Worm (Caenorhabditis elegans) whole organism, L2 larva: ENCODE measurements around the gene F53H4.4.
A peak's percentile ranks its signal among the peaks of the same experiment; 100 is the strongest.

Experiments
- F13H6.1 ChIP-seq: sonication (generic microtip); optimal IDR thresholded peaks from 2 replicates; lab custom pipeline; 2016; ENCODE audit warnings: missing genetic modification characterization, missing compliant biosample characterization
- R02D3.7 ChIP-seq: fragments of 150-350 bp; optimal IDR thresholded peaks from 2 replicates; lab custom pipeline; 2014; ENCODE audit warnings: missing biosample characterization, missing genetic modification characterization
- aly-2 ChIP-seq: fragments of 150-350 bp; optimal IDR thresholded peaks from 2 replicates; lab custom pipeline; 2014; ENCODE audit warnings: missing biosample characterization, missing genetic modification characterization
- ama-1 ChIP-seq: fragments of 150-350 bp; optimal IDR thresholded peaks from 2 replicates; lab custom pipeline; 2018; ENCODE audit warnings: inconsistent platforms
- blmp-1 ChIP-seq: sonication (generic microtip); optimal IDR thresholded peaks from 2 replicates; lab custom pipeline; 2017; ENCODE audit warnings: missing genetic modification characterization, mild to moderate bottlenecking, missing compliant biosample characterization, antibody characterized with exemption, moderate library complexity; ENCODE audit not compliant: insufficient read depth
- ceh-16 ChIP-seq: fragments of 150-350 bp; optimal IDR thresholded peaks from 2 replicates; lab custom pipeline; 2014; ENCODE audit warnings: missing biosample characterization, missing genetic modification characterization
- ceh-82 ChIP-seq: fragments of 150-350 bp; optimal IDR thresholded peaks from 2 replicates; lab custom pipeline; 2014; ENCODE audit warnings: missing biosample characterization, missing genetic modification characterization
- crh-2 ChIP-seq: sonication (generic microtip); optimal IDR thresholded peaks from 2 replicates; lab custom pipeline; 2017; ENCODE audit warnings: missing biosample characterization, missing genetic modification characterization
- dmd-4 ChIP-seq: sonication (generic microtip); optimal IDR thresholded peaks from 2 replicates; lab custom pipeline; 2017; ENCODE audit warnings: missing biosample characterization, missing genetic modification characterization
- egl-27 ChIP-seq: sonication (generic microtip); optimal IDR thresholded peaks from 3 replicates; lab custom pipeline; 2017; ENCODE audit warnings: missing biosample characterization, missing genetic modification reagents, missing genetic modification characterization
- elt-1 ChIP-seq: fragments of 150-350 bp; optimal IDR thresholded peaks from 2 replicates; lab custom pipeline; 2014; ENCODE audit warnings: missing biosample characterization, missing genetic modification characterization
- fos-1 ChIP-seq: fragments of 150-350 bp; optimal IDR thresholded peaks from 2 replicates; lab custom pipeline; 2014; ENCODE audit warnings: missing biosample characterization, missing genetic modification characterization
- gmeb-1 ChIP-seq: fragments of 150-350 bp; optimal IDR thresholded peaks from 2 replicates; lab custom pipeline; 2014; ENCODE audit warnings: missing biosample characterization, missing genetic modification characterization
- lin-11 ChIP-seq: fragments of 150-350 bp; sonication (generic microtip); optimal IDR thresholded peaks from 2 replicates; lab custom pipeline; 2014; ENCODE audit warnings: missing biosample characterization, missing genetic modification characterization, inconsistent platforms, mixed read lengths
- lin-39 ChIP-seq: fragments of 150-350 bp; optimal IDR thresholded peaks from 2 replicates; lab custom pipeline; 2014; ENCODE audit warnings: missing biosample characterization, missing genetic modification reagents, missing genetic modification characterization
- mab-5 ChIP-seq: fragments of 150-350 bp; optimal IDR thresholded peaks from 2 replicates; lab custom pipeline; 2014; ENCODE audit warnings: missing biosample characterization, missing genetic modification characterization
- mbf-1 ChIP-seq: sonication (generic microtip); optimal IDR thresholded peaks from 2 replicates; lab custom pipeline; 2017; ENCODE audit warnings: missing biosample characterization, missing genetic modification characterization
- mdl-1 ChIP-seq, 2 experiments: fragments of 150-350 bp in 1 of 2; sonication (generic microtip) in 1 of 2; optimal IDR thresholded peaks; 2 replicates each; lab custom pipeline; 2017; ENCODE audit warnings: missing biosample characterization in 2 of 2, missing genetic modification characterization in 2 of 2
- nhr-10 ChIP-seq: sonication (generic microtip); optimal IDR thresholded peaks from 2 replicates; lab custom pipeline; 2017; ENCODE audit warnings: missing biosample characterization, missing genetic modification characterization
- nhr-11 ChIP-seq: fragments of 150-350 bp; optimal IDR thresholded peaks from 2 replicates; lab custom pipeline; 2014; ENCODE audit warnings: missing biosample characterization, missing genetic modification characterization
- nhr-12 ChIP-seq: fragments of 150-350 bp; optimal IDR thresholded peaks from 2 replicates; lab custom pipeline; 2014; ENCODE audit warnings: missing biosample characterization, missing genetic modification characterization
- nhr-129 ChIP-seq: fragments of 150-350 bp; optimal IDR thresholded peaks from 2 replicates; lab custom pipeline; 2014; ENCODE audit warnings: missing biosample characterization, missing genetic modification characterization
- nhr-21 ChIP-seq: fragments of 150-350 bp; optimal IDR thresholded peaks from 2 replicates; lab custom pipeline; 2014; ENCODE audit warnings: missing biosample characterization, missing genetic modification characterization
- nhr-23 ChIP-seq: fragments of 150-350 bp; optimal IDR thresholded peaks from 2 replicates; lab custom pipeline; 2014; ENCODE audit warnings: missing biosample characterization, missing genetic modification reagents, missing genetic modification characterization
- nhr-25 ChIP-seq: fragments of 150-350 bp; sonication (generic microtip); optimal IDR thresholded peaks from 3 replicates; lab custom pipeline; 2014; ENCODE audit warnings: missing biosample characterization, missing genetic modification characterization
- nhr-6 ChIP-seq: fragments of 150-350 bp; optimal IDR thresholded peaks from 2 replicates; lab custom pipeline; 2014; ENCODE audit warnings: missing biosample characterization, missing genetic modification characterization
- nhr-77 ChIP-seq: fragments of 150-350 bp; optimal IDR thresholded peaks from 2 replicates; lab custom pipeline; 2014; ENCODE audit warnings: missing biosample characterization, missing genetic modification characterization
- sem-4 ChIP-seq: fragments of 150-350 bp; optimal IDR thresholded peaks from 2 replicates; lab custom pipeline; 2014; ENCODE audit warnings: missing biosample characterization, missing genetic modification reagents, missing genetic modification characterization
- sma-3 ChIP-seq: sonication (generic microtip); optimal IDR thresholded peaks from 2 replicates; lab custom pipeline; 2016; ENCODE audit warnings: missing genetic modification reagents, missing genetic modification characterization, missing compliant biosample characterization
- unc-39 ChIP-seq: fragments of 150-350 bp; optimal IDR thresholded peaks from 2 replicates; lab custom pipeline; 2014; ENCODE audit warnings: missing biosample characterization, missing genetic modification characterization
- unc-62 ChIP-seq: fragments of 150-350 bp; optimal IDR thresholded peaks from 2 replicates; lab custom pipeline; 2014; ENCODE audit warnings: missing biosample characterization, missing genetic modification reagents, missing genetic modification characterization
- zag-1 ChIP-seq: fragments of 150-350 bp; optimal IDR thresholded peaks from 2 replicates; lab custom pipeline; 2014; ENCODE audit warnings: missing biosample characterization, missing genetic modification characterization
- ztf-1 ChIP-seq: fragments of 200-800 bp; sonication (Bioruptor generic); conservative IDR thresholded peaks from 2 replicates; pipeline ENCODE4 v1.3.6; 2022; ENCODE audit warnings: missing genetic modification characterization, missing compliant biosample characterization
- ztf-11 ChIP-seq: sonication (generic microtip); optimal IDR thresholded peaks from 2 replicates; lab custom pipeline; 2017; ENCODE audit warnings: missing biosample characterization, missing genetic modification characterization

Gene F53H4.4

ce11 chrX:15822197-15822596 lies 44.0 kb upstream of the F53H4.4 start, which contains the start of gene Y7A5A.8:
Gene Y7A5A.8 (plus strand): TSS chrX:15822497.
- TF ChIP-seq elt-1 (tag; lab: Kevin White, UChicago) (no peak), lin-39 (tag; lab: Kevin White, UChicago) (no peak), unc-39 (tag; lab: Kevin White, UChicago) (no peak), mbf-1 (no peak), nhr-25 (tag; lab: Kevin White, UChicago) (no peak), nhr-23 (tag; lab: Kevin White, UChicago) (no peak), R02D3.7 (no peak), lin-11 (tag; lab: Kevin White, UChicago) (no peak), ceh-16 (no peak), nhr-11 (tag; lab: Kevin White, UChicago) (no peak), sma-3 (GFP tag; lab: Kevin White, UChicago) (no peak), ztf-11 (tag; lab: Kevin White, UChicago) (no peak), nhr-129 (tag; lab: Kevin White, UChicago) (no peak), ztf-1 (GFP tag; lab: Robert Waterston, UW) (no peak), nhr-21 (tag; lab: Kevin White, UChicago) (no peak), ama-1 (no peak), aly-2 (tag; lab: Kevin White, UChicago) (no peak), mab-5 (no peak), dmd-4 (tag; lab: Kevin White, UChicago) (no peak), ceh-82 (tag; lab: Kevin White, UChicago) (no peak)

- TF ChIP-seq gmeb-1 (tag; lab: Kevin White, UChicago) (no peak), dmd-4 (tag; lab: Kevin White, UChicago) (no peak), crh-2 (no peak), elt-1 (tag; lab: Kevin White, UChicago) (no peak), egl-27 (no peak), unc-62 (no peak), mdl-1 (tag; optimal IDR thresholded peaks at IDR 0.05; lab: Kevin White, UChicago) (no peak), nhr-12 (tag; lab: Kevin White, UChicago) (no peak), nhr-77 (no peak), F13H6.1 (tag; lab: Kevin White, UChicago) (no peak), zag-1 (tag; lab: Kevin White, UChicago) (no peak), ceh-82 (tag; lab: Kevin White, UChicago) (no peak), nhr-21 (tag; lab: Kevin White, UChicago) (no peak)
Measured at ce11 chrX:15826866-15827265, 39.3 kb upstream of the F53H4.4 start, which contains the start of gene Y7A5A.9. Gene Y7A5A.9 (plus strand): TSS chrX:15827166.

ce11 chrX:15828059-15828458 lies 38.1 kb upstream of the F53H4.4 start, which contains the start of gene Y7A5A.20:
Gene Y7A5A.20 (plus strand): TSS chrX:15828359.
- TF ChIP-seq dmd-4 (tag; lab: Kevin White, UChicago) (no peak), blmp-1 (no peak), nhr-23 (tag; lab: Kevin White, UChicago) (no peak), ztf-1 (GFP tag; lab: Robert Waterston, UW) (no peak), nhr-21 (tag; lab: Kevin White, UChicago) (no peak), egl-27 (no peak), ceh-16 (no peak), sma-3 (GFP tag; lab: Kevin White, UChicago) (no peak), aly-2 (tag; lab: Kevin White, UChicago) (no peak), ztf-11 (tag; lab: Kevin White, UChicago) (no peak), F13H6.1 (tag; lab: Kevin White, UChicago) (no peak), nhr-6 (no peak), fos-1 (no peak), zag-1 (tag; lab: Kevin White, UChicago) (no peak)
- TF ChIP-seq, all 48 proteins: peak for 0

- TF ChIP-seq unc-39 (tag; lab: Kevin White, UChicago): no peak
- TF ChIP-seq nhr-10 (tag; lab: Kevin White, UChicago): no peak
- TF ChIP-seq, all 48 proteins: peak for 0
Measured at ce11 chrX:15831537-15831936, 34.6 kb upstream of the F53H4.4 start.

- TF ChIP-seq sem-4 (tag; lab: Kevin White, UChicago) (no peak), fos-1 (peak; percentile 46)
Measured at ce11 chrX:15838496-15838948, 27.7 kb upstream of the F53H4.4 start, which contains the start of gene acox-1.6. Gene acox-1.6 (minus strand): TSS chrX:15838546.
